Worm (Caenorhabditis elegans): Measurements from ENCODE around the gene Y73B6BL.23.

The Y73B6BL.23 gene

ce11 chrIV:6419031-6419582 is at the start of gene Y73B6BL.23, which contains the start of gene htp-2:
Gene Y73B6BL.23 (minus strand): TSS chrIV:6419081.
Gene htp-2 (plus strand): TSS chrIV:6419522.
- TF ChIP-seq ztf-23 (GFP tag; IDR thresholded peaks at IDR 0.05): no peak
- TF ChIP-seq med-1 (GFP tag; optimal IDR thresholded peaks at IDR 0.05; ENCODE audit: insufficient read depth): no peak
- TF ChIP-seq ztf-29 (GFP tag; IDR thresholded peaks at IDR 0.05): no peak
- no peak for TF ChIP-seq T22C8.4 (GFP tag; IDR thresholded peaks at IDR 0.05)
- no peak for TF ChIP-seq ref-1 (GFP tag; conservative IDR thresholded peaks at IDR 0.05)
- TF ChIP-seq klf-2 (GFP tag; conservative IDR thresholded peaks at IDR 0.05): no peak
- no peak for TF ChIP-seq cog-1 (tag; optimal IDR thresholded peaks at IDR 0.05)
- no peak for TF ChIP-seq tab-1 (GFP tag; IDR thresholded peaks at IDR 0.05)
- no peak for TF ChIP-seq flt-1 (GFP tag; IDR thresholded peaks at IDR 0.05)

ce11 chrIV:6464005-6464404 is 45.1 kb upstream of the Y73B6BL.23 start, which contains the start of gene acr-25:
Gene acr-25 (plus strand): TSS chrIV:6464305.
- TF ChIP-seq ztf-23 (GFP tag; IDR thresholded peaks at IDR 0.05) (no peak), ztf-29 (GFP tag; IDR thresholded peaks at IDR 0.05) (no peak), T22C8.4 (GFP tag; IDR thresholded peaks at IDR 0.05) (no peak), cog-1 (tag; optimal IDR thresholded peaks at IDR 0.05) (no peak), med-1 (GFP tag; optimal IDR thresholded peaks at IDR 0.05; ENCODE audit: insufficient read depth) (no peak)

ce11 chrIV:6460596-6460995 is 41.7 kb upstream of the Y73B6BL.23 start:
- TF ChIP-seq ztf-29 (GFP tag; IDR thresholded peaks at IDR 0.05) (no peak), med-1 (GFP tag; optimal IDR thresholded peaks at IDR 0.05; ENCODE audit: insufficient read depth) (no peak), tab-1 (GFP tag; IDR thresholded peaks at IDR 0.05) (no peak), klf-2 (GFP tag; conservative IDR thresholded peaks at IDR 0.05) (no peak), ztf-23 (GFP tag; IDR thresholded peaks at IDR 0.05) (no peak)

ce11 chrIV:6457472-6457871 is 38.6 kb upstream of the Y73B6BL.23 start, which contains the start of gene lgc-10:
Gene lgc-10 (minus strand): TSS chrIV:6457572.
- TF ChIP-seq med-1 (GFP tag; optimal IDR thresholded peaks at IDR 0.05; ENCODE audit: insufficient read depth) (no peak), tab-1 (GFP tag; IDR thresholded peaks at IDR 0.05) (no peak), T22C8.4 (GFP tag; IDR thresholded peaks at IDR 0.05) (no peak), cog-1 (tag; optimal IDR thresholded peaks at IDR 0.05) (no peak), ref-1 (GFP tag; conservative IDR thresholded peaks at IDR 0.05) (no peak), ztf-23 (GFP tag; IDR thresholded peaks at IDR 0.05) (no peak), ztf-29 (GFP tag; IDR thresholded peaks at IDR 0.05) (no peak), flt-1 (GFP tag; IDR thresholded peaks at IDR 0.05) (no peak), klf-2 (GFP tag; conservative IDR thresholded peaks at IDR 0.05) (no peak)

- TF ChIP-seq T22C8.4 (GFP tag; IDR thresholded peaks at IDR 0.05): no peak
Measured at ce11 chrIV:6443018-6443417, 24.1 kb upstream of the Y73B6BL.23 start.

ce11 chrIV:6442016-6442618 is 23.2 kb upstream of the Y73B6BL.23 start:
- no peak for TF ChIP-seq ztf-23 (GFP tag; IDR thresholded peaks at IDR 0.05)

ce11 chrIV:6441601-6442000 is 22.7 kb upstream of the Y73B6BL.23 start, which contains the start of gene Y73B6BL.31:
Gene Y73B6BL.31 (plus strand): TSS chrIV:6441901.
- no peak for TF ChIP-seq cog-1 (tag; optimal IDR thresholded peaks at IDR 0.05)
- TF ChIP-seq tab-1 (GFP tag; IDR thresholded peaks at IDR 0.05): no peak
- TF ChIP-seq klf-2 (GFP tag; conservative IDR thresholded peaks at IDR 0.05): no peak
- TF ChIP-seq ref-1 (GFP tag; conservative IDR thresholded peaks at IDR 0.05): no peak
- TF ChIP-seq flt-1 (GFP tag; IDR thresholded peaks at IDR 0.05): no peak
- no peak for TF ChIP-seq ztf-23 (GFP tag; IDR thresholded peaks at IDR 0.05)
- TF ChIP-seq T22C8.4 (GFP tag; IDR thresholded peaks at IDR 0.05): no peak
- no peak for TF ChIP-seq med-1 (GFP tag; optimal IDR thresholded peaks at IDR 0.05; ENCODE audit: insufficient read depth)
- no peak for TF ChIP-seq ztf-29 (GFP tag; IDR thresholded peaks at IDR 0.05)

- TF ChIP-seq ref-1 (GFP tag; conservative IDR thresholded peaks at IDR 0.05) (no peak), cog-1 (tag; optimal IDR thresholded peaks at IDR 0.05) (no peak), T22C8.4 (GFP tag; IDR thresholded peaks at IDR 0.05) (no peak), med-1 (GFP tag; optimal IDR thresholded peaks at IDR 0.05; ENCODE audit: insufficient read depth) (no peak), flt-1 (GFP tag; IDR thresholded peaks at IDR 0.05) (no peak), ztf-23 (GFP tag; IDR thresholded peaks at IDR 0.05) (no peak), klf-2 (GFP tag; conservative IDR thresholded peaks at IDR 0.05) (no peak), tab-1 (GFP tag; IDR thresholded peaks at IDR 0.05) (no peak), ztf-29 (GFP tag; IDR thresholded peaks at IDR 0.05) (no peak)
Measured at ce11 chrIV:6438051-6438450, 19.2 kb upstream of the Y73B6BL.23 start, which contains the start of gene dlc-5. Gene dlc-5 (plus strand): TSS chrIV:6438204.

ce11 chrIV:6433424-6433823 is 14.5 kb upstream of the Y73B6BL.23 start:
- TF ChIP-seq T22C8.4 (GFP tag; IDR thresholded peaks at IDR 0.05) (no peak), flt-1 (GFP tag; IDR thresholded peaks at IDR 0.05) (no peak), ztf-23 (GFP tag; IDR thresholded peaks at IDR 0.05) (no peak), klf-2 (GFP tag; conservative IDR thresholded peaks at IDR 0.05) (no peak), med-1 (GFP tag; optimal IDR thresholded peaks at IDR 0.05; ENCODE audit: insufficient read depth) (no peak), cog-1 (tag; optimal IDR thresholded peaks at IDR 0.05) (no peak), ztf-29 (GFP tag; IDR thresholded peaks at IDR 0.05) (no peak), tab-1 (GFP tag; IDR thresholded peaks at IDR 0.05) (no peak), ref-1 (GFP tag; conservative IDR thresholded peaks at IDR 0.05) (no peak)

- no peak for TF ChIP-seq ref-1 (GFP tag; conservative IDR thresholded peaks at IDR 0.05)
- TF ChIP-seq med-1 (GFP tag; optimal IDR thresholded peaks at IDR 0.05; ENCODE audit: insufficient read depth): no peak
- no peak for TF ChIP-seq T22C8.4 (GFP tag; IDR thresholded peaks at IDR 0.05)
- TF ChIP-seq ztf-29 (GFP tag; IDR thresholded peaks at IDR 0.05): no peak
- TF ChIP-seq ztf-23 (GFP tag; IDR thresholded peaks at IDR 0.05): no peak
- TF ChIP-seq klf-2 (GFP tag; conservative IDR thresholded peaks at IDR 0.05): no peak
- no peak for TF ChIP-seq flt-1 (GFP tag; IDR thresholded peaks at IDR 0.05)
- TF ChIP-seq cog-1 (tag; optimal IDR thresholded peaks at IDR 0.05): no peak
- TF ChIP-seq tab-1 (GFP tag; IDR thresholded peaks at IDR 0.05): no peak
Measured at ce11 chrIV:6432375-6432774, 13.5 kb upstream of the Y73B6BL.23 start.

All from whole organism, midembryonic.